Worm (Caenorhabditis elegans) whole organism, midembryonic: ENCODE results near the gene F58E6.4.

Experiments used
- T22C8.4 ChIP-seq: fragments of 200-800 bp; sonication (Bioruptor generic); IDR thresholded peaks from 2 replicates; pipeline ENCODE4 v1.3.6; 2022; ENCODE audit warnings: missing genetic modification characterization, missing compliant biosample characterization
- cog-1 ChIP-seq: sonication (generic microtip); optimal IDR thresholded peaks from 2 replicates; lab custom pipeline; 2016; ENCODE audit warnings: missing genetic modification characterization, missing compliant biosample characterization
- flt-1 ChIP-seq: fragments of 200-800 bp; sonication (Bioruptor generic); IDR thresholded peaks from 2 replicates; pipeline ENCODE4 v1.3.6; 2022; ENCODE audit warnings: missing genetic modification characterization, missing compliant biosample characterization
- klf-2 ChIP-seq: fragments of 200-800 bp; sonication (Bioruptor generic); conservative IDR thresholded peaks from 2 replicates; pipeline ENCODE4 v1.3.6; 2022; ENCODE audit warnings: missing genetic modification reagents, missing genetic modification characterization, missing compliant biosample characterization
- med-1 ChIP-seq: sonication (generic microtip); optimal IDR thresholded peaks from 2 replicates; lab custom pipeline; 2017; ENCODE audit warnings: missing genetic modification characterization, mild to moderate bottlenecking, missing compliant biosample characterization, antibody characterized with exemption, missing genetic modification reagents; ENCODE audit not compliant: insufficient read depth
- ref-1 ChIP-seq: fragments of 200-800 bp; sonication (Bioruptor generic); conservative IDR thresholded peaks from 2 replicates; pipeline ENCODE4 v1.3.6; 2022; ENCODE audit warnings: missing genetic modification reagents, missing genetic modification characterization, missing compliant biosample characterization

DNA sequence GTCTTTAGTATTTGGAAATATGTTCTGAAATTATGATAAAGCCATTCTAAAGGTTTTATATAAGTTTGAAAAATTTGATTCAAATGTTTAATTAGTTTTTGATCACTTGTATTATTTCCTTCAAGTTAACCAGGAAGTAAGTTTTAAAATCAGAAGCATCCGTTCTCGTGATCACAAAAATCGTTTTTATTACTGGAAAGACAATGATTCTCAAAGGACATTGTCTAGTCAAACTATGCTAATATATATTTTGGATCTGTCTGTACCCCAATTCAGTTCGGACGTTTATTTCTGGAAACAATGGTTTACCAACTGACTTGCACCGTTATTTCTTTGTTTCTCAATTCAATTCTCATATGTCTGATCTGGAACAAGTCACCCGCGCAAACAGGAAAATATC is 33.8 kb downstream of the F58E6.4 start, which contains the start of gene str-188:
- TF ChIP-seq ref-1 (GFP tag; lab: Robert Waterston, UW) (no peak), med-1 (no peak), klf-2 (GFP tag; lab: Robert Waterston, UW) (no peak), flt-1 (GFP tag; lab: Robert Waterston, UW) (no peak), T22C8.4 (no peak), cog-1 (no peak)
